Worm (Caenorhabditis elegans): ENCODE data around the gene rcq-5.

Gene rcq-5

DNA sequence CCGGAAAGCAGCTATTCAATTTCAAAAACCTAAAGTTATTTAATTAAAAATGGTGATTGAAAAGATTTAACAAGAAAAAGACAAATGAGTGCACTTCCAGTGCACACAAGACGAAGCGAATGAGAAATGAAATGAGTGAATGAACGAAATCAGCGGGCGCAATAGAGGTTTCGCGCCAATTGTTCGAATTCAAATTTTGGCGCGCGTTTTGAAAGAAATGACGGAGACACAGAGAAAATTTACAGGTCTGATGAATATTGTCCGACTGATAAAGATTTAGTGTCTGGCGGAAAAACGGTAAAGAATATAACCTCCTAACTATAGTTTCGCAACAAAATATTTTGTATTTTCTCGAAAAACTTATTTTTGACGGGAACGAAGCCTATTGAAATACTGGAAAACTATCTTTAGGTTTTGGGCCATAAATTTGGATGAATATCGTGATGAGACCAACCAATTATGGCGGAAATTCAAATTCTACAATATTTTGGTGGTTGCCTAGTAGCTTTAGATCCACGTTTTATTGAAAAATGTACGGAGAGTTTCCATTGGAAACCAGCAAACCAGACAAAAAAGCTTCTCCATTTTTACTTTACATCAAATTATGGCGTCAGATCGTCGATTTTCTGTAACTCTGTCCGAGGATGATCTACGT, 37.8 kb upstream of the rcq-5 start, which contains the start of gene C03C10.7:
Gene C03C10.7, plus strand, starts transcription at position 605 of the 655 bp plus-strand sequence.
- TF ChIP-seq ref-1 (GFP tag; conservative IDR thresholded peaks at IDR 0.05) (no peak), klf-2 (GFP tag; conservative IDR thresholded peaks at IDR 0.05) (no peak), ztf-29 (GFP tag; IDR thresholded peaks at IDR 0.05) (no peak), med-1 (GFP tag; optimal IDR thresholded peaks at IDR 0.05; ENCODE audit: insufficient read depth) (no peak), flt-1 (GFP tag; IDR thresholded peaks at IDR 0.05) (no peak), T22C8.4 (GFP tag; IDR thresholded peaks at IDR 0.05) (no peak)

ce11 chrIII:4094681-4095080, 36.9 kb upstream of the rcq-5 start, which contains the start of gene rnr-2:
TSS of gene rnr-2 (minus strand) at chrIII:4094921.
- no peak for TF ChIP-seq ztf-29 (GFP tag; IDR thresholded peaks at IDR 0.05)
- no peak for TF ChIP-seq med-1 (GFP tag; optimal IDR thresholded peaks at IDR 0.05; ENCODE audit: insufficient read depth)
- TF ChIP-seq tab-1 (GFP tag; IDR thresholded peaks at IDR 0.05), result no peak
- TF ChIP-seq klf-2 (GFP tag; conservative IDR thresholded peaks at IDR 0.05), result no peak
- TF ChIP-seq ztf-23 (GFP tag; IDR thresholded peaks at IDR 0.05), result no peak
- no peak for TF ChIP-seq flt-1 (GFP tag; IDR thresholded peaks at IDR 0.05)
- TF ChIP-seq cog-1 (tag; optimal IDR thresholded peaks at IDR 0.05), result no peak
- TF ChIP-seq ref-1 (GFP tag; conservative IDR thresholded peaks at IDR 0.05), result no peak
- TF ChIP-seq T22C8.4 (GFP tag; IDR thresholded peaks at IDR 0.05), result no peak

- no peak for TF ChIP-seq klf-2 (GFP tag; conservative IDR thresholded peaks at IDR 0.05)
- TF ChIP-seq flt-1 (GFP tag; IDR thresholded peaks at IDR 0.05), result no peak
- no peak for TF ChIP-seq tab-1 (GFP tag; IDR thresholded peaks at IDR 0.05)
- no peak for TF ChIP-seq ztf-23 (GFP tag; IDR thresholded peaks at IDR 0.05)
- no peak for TF ChIP-seq med-1 (GFP tag; optimal IDR thresholded peaks at IDR 0.05; ENCODE audit: insufficient read depth)
- no peak for TF ChIP-seq ztf-29 (GFP tag; IDR thresholded peaks at IDR 0.05)
- no peak for TF ChIP-seq ref-1 (GFP tag; conservative IDR thresholded peaks at IDR 0.05)
- no peak for TF ChIP-seq cog-1 (tag; optimal IDR thresholded peaks at IDR 0.05)
- no peak for TF ChIP-seq T22C8.4 (GFP tag; IDR thresholded peaks at IDR 0.05)
Measured at ce11 chrIII:4092962-4093361, 35.2 kb upstream of the rcq-5 start.

- TF ChIP-seq cog-1 (tag; optimal IDR thresholded peaks at IDR 0.05) (no peak), flt-1 (GFP tag; IDR thresholded peaks at IDR 0.05) (no peak), klf-2 (GFP tag; conservative IDR thresholded peaks at IDR 0.05) (no peak), med-1 (GFP tag; optimal IDR thresholded peaks at IDR 0.05; ENCODE audit: insufficient read depth) (no peak)
Measured at ce11 chrIII:4092020-4092419, 34.2 kb upstream of the rcq-5 start, which contains the start of gene C03C10.5. TSS of gene C03C10.5 (minus strand) at chrIII:4092120.

DNA sequence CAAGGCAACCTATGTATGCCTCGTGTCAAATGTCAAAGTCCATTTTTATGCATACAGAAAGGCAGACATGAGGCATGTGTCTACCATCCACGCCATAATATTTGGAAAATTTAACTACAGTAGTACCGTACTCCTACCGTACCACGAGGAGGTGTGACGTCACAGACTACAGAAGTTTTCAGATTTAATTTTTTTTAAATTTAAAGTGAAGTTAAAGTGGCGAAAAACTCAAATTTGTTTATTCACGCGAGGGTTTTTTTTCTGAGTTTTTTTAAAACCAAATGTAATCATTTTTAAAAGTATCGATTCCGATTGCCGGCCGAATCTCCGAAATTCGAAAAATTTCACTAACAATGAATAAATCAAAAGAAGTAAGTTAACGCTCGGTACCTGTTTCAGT, 33.0 kb upstream of the rcq-5 start, which contains the start of gene C03C10.2:
Gene C03C10.2, plus strand, starts transcription at position 301 of the 400 bp plus-strand sequence.
- TF ChIP-seq cog-1 (tag; optimal IDR thresholded peaks at IDR 0.05) (no peak), tab-1 (GFP tag; IDR thresholded peaks at IDR 0.05) (no peak), med-1 (GFP tag; optimal IDR thresholded peaks at IDR 0.05; ENCODE audit: insufficient read depth) (no peak), ref-1 (GFP tag; conservative IDR thresholded peaks at IDR 0.05) (no peak), klf-2 (GFP tag; conservative IDR thresholded peaks at IDR 0.05) (no peak)

DNA sequence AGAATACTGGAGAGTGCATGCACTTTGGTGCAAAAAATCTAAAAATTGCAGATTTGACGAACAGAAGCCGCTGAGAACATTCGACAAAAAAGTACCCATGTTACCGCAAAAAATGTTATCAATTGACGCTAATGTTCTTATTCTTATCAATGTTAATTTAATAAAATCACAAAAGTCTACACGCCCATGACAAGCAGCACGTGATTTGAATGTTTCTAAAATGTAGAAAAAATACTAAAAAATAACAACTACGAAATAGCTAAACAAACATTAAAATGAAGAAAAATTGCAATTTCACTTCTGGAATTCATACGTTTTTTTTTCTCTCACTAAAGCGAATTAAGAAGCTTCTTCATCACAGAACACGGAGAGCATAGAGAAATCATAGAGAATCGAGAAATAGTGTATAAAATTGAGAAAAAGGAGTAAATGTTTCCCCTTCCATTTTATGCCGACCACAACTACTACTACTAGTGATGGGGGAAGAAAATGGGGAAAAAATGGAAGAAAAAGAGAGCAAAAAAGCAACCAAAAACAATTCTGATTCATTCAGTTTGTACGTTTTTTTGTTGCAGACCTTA, 30.7 kb upstream of the rcq-5 start:
- TF ChIP-seq ztf-23 (GFP tag; IDR thresholded peaks at IDR 0.05), result no peak
- TF ChIP-seq ref-1 (GFP tag; conservative IDR thresholded peaks at IDR 0.05), result no peak

ce11 chrIII:4087565-4087964, 29.8 kb upstream of the rcq-5 start:
- TF ChIP-seq T22C8.4 (GFP tag; IDR thresholded peaks at IDR 0.05), result no peak
- TF ChIP-seq ref-1 (GFP tag; conservative IDR thresholded peaks at IDR 0.05), result no peak
- no peak for TF ChIP-seq med-1 (GFP tag; optimal IDR thresholded peaks at IDR 0.05; ENCODE audit: insufficient read depth)
- peak; percentile 74 for TF ChIP-seq cog-1 (tag; optimal IDR thresholded peaks at IDR 0.05)

- TF ChIP-seq ref-1 (GFP tag; conservative IDR thresholded peaks at IDR 0.05), result no peak
- no peak for TF ChIP-seq ztf-23 (GFP tag; IDR thresholded peaks at IDR 0.05)
- no peak for TF ChIP-seq tab-1 (GFP tag; IDR thresholded peaks at IDR 0.05)
- no peak for TF ChIP-seq cog-1 (tag; optimal IDR thresholded peaks at IDR 0.05)
- no peak for TF ChIP-seq klf-2 (GFP tag; conservative IDR thresholded peaks at IDR 0.05)
- no peak for TF ChIP-seq med-1 (GFP tag; optimal IDR thresholded peaks at IDR 0.05; ENCODE audit: insufficient read depth)
Measured at ce11 chrIII:4087064-4087463, 29.3 kb upstream of the rcq-5 start.

DNA sequence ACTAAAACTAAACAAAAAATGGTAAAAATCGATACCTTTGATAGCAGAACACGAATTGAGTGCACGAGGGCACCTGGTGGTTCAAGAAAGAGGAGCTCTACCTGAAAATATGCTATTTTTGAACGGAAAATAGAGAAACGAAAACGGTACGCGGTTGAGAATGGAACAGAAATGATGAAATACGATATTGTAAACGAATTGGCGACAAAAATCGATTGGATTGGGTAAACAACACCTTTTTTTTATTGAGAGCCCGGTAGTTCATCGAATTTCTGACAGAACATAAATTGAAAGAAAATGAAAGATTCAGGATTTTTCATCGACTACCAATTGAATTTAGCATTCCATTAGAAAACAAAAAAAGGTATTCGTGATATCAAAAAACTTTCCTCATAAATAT, 28.8 kb upstream of the rcq-5 start, which contains the start of gene kin-19:
Gene kin-19, minus strand, starts transcription at position 101 of the 400 bp plus-strand sequence.
- no peak for TF ChIP-seq ztf-23 (GFP tag; IDR thresholded peaks at IDR 0.05)
- TF ChIP-seq T22C8.4 (GFP tag; IDR thresholded peaks at IDR 0.05), result no peak
- no peak for TF ChIP-seq med-1 (GFP tag; optimal IDR thresholded peaks at IDR 0.05; ENCODE audit: insufficient read depth)

DNA sequence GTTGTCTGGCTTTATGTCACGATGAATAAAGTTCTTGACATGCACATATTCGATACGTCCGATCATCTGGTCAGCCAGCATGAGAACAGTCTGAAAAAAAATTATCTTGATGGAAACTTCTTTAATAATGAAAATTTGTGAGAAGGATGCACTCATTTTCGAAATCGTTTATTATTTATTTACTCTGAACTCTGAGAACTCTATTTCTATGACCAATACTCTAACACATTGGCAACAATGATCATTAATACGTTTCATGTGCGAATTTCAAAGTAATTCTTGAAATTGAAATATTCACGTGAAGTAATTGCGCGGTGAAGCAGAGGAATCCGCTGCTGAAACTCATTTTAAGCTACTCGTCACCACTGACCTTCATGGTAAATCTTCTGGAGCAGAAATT, 27.9 kb upstream of the rcq-5 start:
- TF ChIP-seq flt-1 (GFP tag; IDR thresholded peaks at IDR 0.05) (no peak), ref-1 (GFP tag; conservative IDR thresholded peaks at IDR 0.05) (no peak), T22C8.4 (GFP tag; IDR thresholded peaks at IDR 0.05) (no peak), klf-2 (GFP tag; conservative IDR thresholded peaks at IDR 0.05) (no peak), ztf-23 (GFP tag; IDR thresholded peaks at IDR 0.05) (no peak), ztf-29 (GFP tag; IDR thresholded peaks at IDR 0.05) (no peak), cog-1 (tag; optimal IDR thresholded peaks at IDR 0.05) (no peak), tab-1 (GFP tag; IDR thresholded peaks at IDR 0.05) (no peak), med-1 (GFP tag; optimal IDR thresholded peaks at IDR 0.05; ENCODE audit: insufficient read depth) (no peak)

Data from whole organism, midembryonic.